Fruit fly (Drosophila melanogaster) S2 (cell line): ENCODE results near the gene pygo.

Source experiments
- CG8478 ChIP-seq: fragments of >200 bp; optimal IDR thresholded peaks from 2 replicates; lab custom pipeline; 2018
- CTCF ChIP-seq, 2 experiments: fragments of >200 bp; optimal IDR thresholded peaks; 2 replicates each; lab custom pipeline; 2018

Gene pygo

DNA sequence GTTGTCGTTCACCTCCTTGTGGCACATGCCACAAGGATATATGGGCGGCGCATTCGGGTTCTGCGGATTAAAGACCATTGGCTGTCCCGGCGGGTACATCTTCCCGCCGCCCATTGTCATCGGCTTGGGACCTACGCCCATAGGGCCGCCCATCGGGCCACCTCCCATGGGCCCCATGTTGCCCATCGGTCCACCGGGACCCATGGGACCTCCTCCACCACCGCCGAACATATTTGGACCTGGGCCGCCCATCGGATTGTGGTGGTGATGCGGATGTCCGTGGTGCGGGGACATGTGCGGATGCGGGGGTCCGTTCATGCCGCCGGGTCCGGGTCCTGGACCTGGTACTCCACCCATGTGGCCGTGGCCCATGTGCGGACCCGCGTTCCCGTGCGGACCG lies 3.1 kb downstream of the pygo start:
- TF ChIP-seq CTCF (optimal IDR thresholded peaks at IDR 0.05; lab: Kevin White, UChicago) (no peak), CG8478 (lab: Kevin White, UChicago) (no peak)

DNA sequence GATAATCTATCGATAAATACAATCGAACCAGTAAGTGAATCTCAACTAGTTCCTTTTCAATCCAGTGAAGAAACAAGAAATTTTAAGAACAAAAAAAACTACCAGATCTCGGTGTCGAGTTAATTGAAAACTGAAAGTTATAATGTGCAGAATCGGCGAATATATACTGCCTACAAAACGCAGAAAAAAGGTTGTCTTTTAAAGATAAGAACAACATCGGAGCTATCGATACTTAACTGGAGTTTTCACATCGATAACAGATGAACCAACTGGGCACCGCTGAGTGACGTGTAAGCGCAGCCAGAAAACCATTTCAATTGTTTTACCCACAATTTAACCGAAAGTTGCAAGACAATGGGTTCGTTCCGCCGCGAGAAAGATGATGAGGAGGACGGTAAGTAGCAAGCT lies 8.6 kb downstream of the pygo start, which contains the start of gene gammaCOP:
gammaCOP (plus strand) TSS at position 259 of the 408 bp plus-strand sequence.
- TF ChIP-seq CTCF (optimal IDR thresholded peaks at IDR 0.05; lab: Kevin White, UChicago) (no peak), CG8478 (lab: Kevin White, UChicago) (no peak)

DNA sequence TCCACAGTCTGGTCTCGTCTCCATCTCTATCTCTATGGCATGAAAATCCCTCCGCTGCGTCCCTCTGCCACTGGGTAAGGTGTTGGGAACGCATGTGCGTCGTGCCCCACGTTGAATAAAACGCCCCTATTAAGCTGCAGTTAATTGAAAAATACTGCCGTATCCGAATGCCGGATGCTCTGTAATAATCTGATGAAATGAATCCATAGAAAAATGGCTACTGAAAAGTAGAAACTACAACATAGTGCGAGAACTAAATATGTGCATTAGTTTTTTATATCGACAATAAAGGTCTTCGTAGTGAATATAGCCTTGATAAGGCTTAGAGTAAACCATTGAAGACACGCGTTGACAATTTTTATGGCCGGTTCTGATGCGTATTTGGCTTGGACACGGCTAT lies 13.8 kb downstream of the pygo start:
- TF ChIP-seq CG8478 (lab: Kevin White, UChicago), result no peak
- no peak for TF ChIP-seq CTCF (optimal IDR thresholded peaks at IDR 0.05; lab: Kevin White, UChicago)

DNA sequence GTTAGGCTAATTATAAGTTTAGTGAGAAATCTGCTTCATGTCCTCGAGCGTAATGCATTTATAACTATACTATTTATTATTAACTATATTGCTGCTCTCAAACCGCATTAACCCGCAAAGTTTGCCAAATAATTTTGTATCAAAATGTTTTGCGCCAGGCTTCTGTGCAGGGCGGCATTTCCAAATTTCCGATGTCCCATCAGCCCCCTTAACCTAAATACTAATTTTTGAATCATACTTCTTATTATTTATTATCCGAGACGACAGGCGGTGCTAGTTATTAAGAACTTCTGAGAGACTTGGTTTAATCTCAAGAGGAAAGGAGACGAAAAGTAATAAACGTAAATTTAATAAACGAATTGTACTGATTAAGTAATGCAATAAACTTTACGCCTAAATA lies 14.8 kb downstream of the pygo start:
- TF ChIP-seq CG8478 (lab: Kevin White, UChicago) (no peak), CTCF (optimal IDR thresholded peaks at IDR 0.05; lab: Kevin White, UChicago) (no peak)

DNA sequence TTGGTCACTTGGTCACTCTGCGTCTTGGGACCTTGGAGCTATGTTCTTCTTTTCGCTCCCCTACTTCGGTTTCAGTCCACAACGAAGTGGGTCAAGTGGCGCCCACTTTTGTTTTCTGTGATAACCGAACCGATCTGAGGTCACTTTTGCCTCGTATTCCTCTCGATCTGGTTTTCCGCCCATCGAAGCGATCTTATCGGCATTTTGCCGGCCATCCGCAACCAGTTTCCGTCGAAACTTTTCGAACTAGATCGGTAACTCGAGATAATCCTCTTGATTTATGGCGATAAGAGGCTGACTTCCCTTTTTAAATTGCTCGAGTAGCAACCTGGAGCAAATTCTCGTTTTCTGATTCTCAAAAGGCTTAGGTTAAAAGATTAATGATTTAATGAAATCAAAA lies 15.9 kb downstream of the pygo start:
- TF ChIP-seq CTCF (optimal IDR thresholded peaks at IDR 0.05; lab: Kevin White, UChicago) (no peak), CG8478 (lab: Kevin White, UChicago) (no peak)

DNA sequence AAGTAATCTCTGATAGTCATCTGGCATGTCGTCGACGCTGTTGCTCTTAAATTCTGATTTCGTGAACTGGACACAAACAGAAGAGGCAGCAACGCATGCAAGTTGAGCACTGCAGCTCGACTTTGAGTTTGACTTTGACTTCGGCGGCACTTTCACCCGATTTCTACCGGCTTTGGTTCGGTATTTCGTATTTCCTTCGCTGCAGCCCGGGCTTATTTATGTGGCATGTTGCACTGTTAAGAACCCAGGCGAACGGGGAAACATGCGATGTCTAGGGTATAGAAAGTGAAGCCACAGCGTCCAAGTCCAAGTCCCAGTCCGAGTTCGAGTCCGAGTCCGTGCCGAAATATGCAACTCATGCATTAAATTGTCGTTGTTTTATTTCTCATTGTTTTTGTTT lies 16.3 kb downstream of the pygo start:
- TF ChIP-seq CTCF (optimal IDR thresholded peaks at IDR 0.05; lab: Kevin White, UChicago) (no peak), CG8478 (lab: Kevin White, UChicago) (no peak)

DNA sequence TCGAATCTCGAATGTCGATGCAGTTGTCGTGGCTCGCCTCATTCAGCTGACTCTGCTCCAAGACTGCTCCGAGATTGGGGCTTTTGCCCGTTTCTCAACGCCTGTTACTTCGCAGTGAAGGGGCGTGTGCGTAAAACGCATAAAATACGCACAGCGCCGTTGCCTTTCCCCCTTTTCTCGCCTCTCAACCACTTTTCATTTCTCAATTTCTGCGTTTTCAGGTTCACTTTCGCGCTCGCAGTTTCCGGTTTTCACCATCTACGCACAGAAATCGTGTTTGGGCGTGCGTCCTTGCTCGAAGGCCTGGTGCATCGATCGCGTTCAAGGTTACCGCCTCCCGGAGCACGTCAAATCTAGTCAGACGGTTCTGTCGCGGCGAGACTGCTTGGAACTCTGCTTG lies 20.7 kb downstream of the pygo start:
- TF ChIP-seq CTCF (optimal IDR thresholded peaks at IDR 0.05; lab: Kevin White, UChicago) (no peak), CG8478 (lab: Kevin White, UChicago) (no peak)

DNA sequence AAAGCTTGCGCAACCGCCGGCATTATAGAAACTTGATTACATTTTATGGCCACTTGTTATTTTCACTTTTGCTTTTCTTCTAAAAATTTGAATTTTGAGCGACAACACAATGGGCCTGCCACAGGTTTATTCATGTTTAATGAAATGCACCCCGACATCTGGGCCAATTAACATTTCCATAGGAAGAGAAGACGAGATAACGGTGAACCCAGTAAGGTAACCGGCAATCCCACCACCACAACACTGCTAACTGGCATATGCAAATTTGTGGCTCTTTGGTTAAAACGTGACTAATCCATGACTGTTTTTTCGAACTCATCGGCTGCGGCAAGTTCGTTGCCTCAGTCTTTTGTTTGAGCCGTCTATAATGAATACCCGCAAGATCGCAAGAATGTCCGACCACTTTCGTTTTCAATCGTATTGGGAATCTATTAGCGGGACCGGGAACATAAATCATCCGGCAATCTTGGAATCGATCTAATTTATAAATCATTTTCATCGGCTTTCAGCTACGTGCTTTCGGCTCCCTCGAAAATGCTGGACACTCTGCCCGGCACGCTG lies 21.7 kb downstream of the pygo start:
- no peak for TF ChIP-seq CTCF (optimal IDR thresholded peaks at IDR 0.05; lab: Kevin White, UChicago)
- TF ChIP-seq CG8478 (lab: Kevin White, UChicago), result no peak

DNA sequence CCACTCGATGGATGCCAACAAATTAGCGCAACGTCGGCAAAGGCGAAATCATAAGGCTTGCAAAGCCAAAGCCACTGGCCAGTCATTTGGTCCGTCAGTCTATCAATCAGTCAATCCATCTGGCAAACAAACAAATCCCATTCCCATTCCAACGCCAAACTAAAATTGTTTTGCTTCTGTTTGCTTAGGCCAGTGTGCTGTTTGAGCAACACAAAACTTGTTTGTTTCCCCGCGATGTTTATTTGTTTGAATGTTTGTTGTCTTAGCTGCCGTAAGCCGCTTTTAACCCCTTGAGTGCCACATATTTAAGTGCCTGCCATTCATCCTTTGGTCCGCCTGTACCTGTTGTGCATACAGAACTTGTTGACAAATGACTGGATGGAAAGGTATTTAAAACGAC lies 29.6 kb downstream of the pygo start:
- no peak for TF ChIP-seq CG8478 (lab: Kevin White, UChicago)
- no peak for TF ChIP-seq CTCF (optimal IDR thresholded peaks at IDR 0.05; lab: Kevin White, UChicago)

DNA sequence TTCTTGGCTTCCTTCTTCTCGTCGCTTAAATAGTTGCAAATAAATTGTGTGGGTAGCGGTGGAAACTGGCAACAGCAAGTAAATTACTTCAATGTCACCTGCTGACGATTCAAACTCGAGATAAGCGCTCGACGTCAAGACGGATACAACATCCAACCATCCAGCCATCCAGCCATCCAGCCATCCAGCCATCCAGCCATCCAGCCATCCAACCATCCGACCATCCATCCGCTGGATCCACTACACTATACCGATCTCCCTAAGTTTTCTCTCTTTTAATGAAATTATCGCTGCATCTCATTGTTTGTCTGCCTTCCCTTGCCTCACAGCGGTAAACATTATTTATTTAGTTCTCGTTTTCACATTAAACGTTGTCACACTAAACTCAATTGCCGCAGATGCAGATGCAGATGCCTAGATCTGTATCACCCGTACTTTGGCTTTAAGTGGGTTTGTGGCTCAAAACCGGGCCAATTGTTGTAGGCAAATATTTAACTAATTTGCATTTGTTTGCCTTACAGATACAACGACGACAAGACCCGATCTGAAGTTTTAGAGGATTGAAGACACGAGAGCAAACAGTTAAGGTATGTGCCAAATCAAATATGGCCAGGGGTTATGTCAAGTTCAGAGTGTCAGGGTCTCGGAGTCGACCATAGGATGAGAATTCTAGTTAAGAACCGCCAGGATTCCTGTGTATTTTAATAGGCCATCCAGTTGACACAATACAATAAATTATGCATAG lies 31.6 kb downstream of the pygo start:
- TF ChIP-seq CG8478 (lab: Kevin White, UChicago), result no peak
- no peak for TF ChIP-seq CTCF (optimal IDR thresholded peaks at IDR 0.05; lab: Kevin White, UChicago)

DNA sequence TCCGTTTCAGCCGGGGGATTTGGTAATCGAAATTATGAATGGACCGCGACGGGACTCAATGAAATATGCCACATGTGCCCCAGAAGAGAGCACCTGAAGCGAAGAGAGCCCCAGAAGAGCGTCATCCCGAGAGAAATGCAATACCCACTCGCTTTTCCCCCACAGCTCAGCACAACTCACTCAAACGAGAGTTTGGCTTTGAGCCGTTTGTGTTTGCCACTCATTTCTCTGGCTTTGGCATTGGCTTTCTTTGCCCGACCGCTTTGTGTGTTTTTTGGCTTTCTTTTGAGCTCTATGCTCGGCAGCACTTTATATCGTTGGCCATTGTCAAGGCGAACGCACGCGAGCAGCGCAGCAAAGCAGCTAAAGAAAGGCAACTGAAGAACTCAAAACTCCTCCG lies 37.8 kb downstream of the pygo start, which contains the start of gene nyo:
nyo (plus strand) TSS at position 312 of the 400 bp plus-strand sequence.
- TF ChIP-seq CTCF (optimal IDR thresholded peaks at IDR 0.05; lab: Kevin White, UChicago), result no peak
- no peak for TF ChIP-seq CG8478 (lab: Kevin White, UChicago)

DNA sequence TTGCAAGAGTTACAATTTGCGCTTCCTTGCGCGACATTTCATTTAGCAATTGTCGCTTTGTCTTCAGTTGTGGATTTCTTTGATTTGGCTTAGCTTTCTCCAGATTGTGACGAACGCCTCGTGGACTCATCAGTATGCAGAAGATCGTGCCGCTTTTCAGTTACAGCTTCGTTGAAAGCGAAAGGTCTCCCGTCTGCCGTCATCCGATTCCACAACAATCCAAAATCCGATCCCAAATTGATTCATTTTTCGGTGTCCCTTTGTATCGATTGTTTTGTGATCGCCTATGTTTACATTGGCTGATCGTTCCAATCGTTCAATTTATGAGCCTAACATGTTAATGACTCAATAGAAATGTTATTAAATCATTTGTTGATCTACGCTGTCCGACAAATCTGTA lies 38.6 kb downstream of the pygo start:
- TF ChIP-seq CG8478 (lab: Kevin White, UChicago), result no peak
- no peak for TF ChIP-seq CTCF (optimal IDR thresholded peaks at IDR 0.05; lab: Kevin White, UChicago)

DNA sequence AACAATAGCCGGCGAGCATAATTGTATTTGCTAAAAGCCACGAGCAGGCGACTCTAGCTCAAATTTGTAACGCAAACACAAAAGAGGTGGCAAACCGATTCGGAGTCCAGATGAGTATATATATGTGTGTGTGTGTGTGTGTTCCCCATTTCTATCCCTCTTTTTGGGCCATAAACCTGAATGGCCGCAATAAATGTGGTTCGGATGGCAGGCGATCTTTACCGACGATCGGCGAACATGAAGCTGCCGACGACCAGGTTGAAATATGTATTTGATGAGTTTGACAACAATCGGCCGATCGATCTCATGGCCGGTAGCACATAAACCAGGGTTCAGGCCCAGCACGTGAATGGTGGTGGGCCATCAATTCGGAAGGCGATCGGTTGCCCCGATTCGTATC lies 52.6 kb downstream of the pygo start:
- TF ChIP-seq CG8478 (lab: Kevin White, UChicago) (no peak), CTCF (optimal IDR thresholded peaks at IDR 0.05; lab: Kevin White, UChicago) (no peak)
